Worm (Caenorhabditis elegans) whole organism, L2 larva: ENCODE data around the gene ints-6.

Experiments used
- C34F6.9 ChIP-seq: fragments of 150-350 bp; optimal IDR thresholded peaks from 2 replicates; lab custom pipeline; 2014; ENCODE audit warnings: missing biosample characterization, missing genetic modification characterization
- F13H6.1 ChIP-seq: sonication (generic microtip); optimal IDR thresholded peaks from 2 replicates; lab custom pipeline; 2016; ENCODE audit warnings: missing genetic modification characterization, missing compliant biosample characterization
- R02D3.7 ChIP-seq: fragments of 150-350 bp; optimal IDR thresholded peaks from 2 replicates; lab custom pipeline; 2014; ENCODE audit warnings: missing biosample characterization, missing genetic modification characterization
- Y55F3AM.14 ChIP-seq: fragments of 200-800 bp; sonication (Bioruptor generic); optimal IDR thresholded peaks from 2 replicates; lab custom pipeline; 2018; ENCODE audit warnings: mild to moderate bottlenecking, missing genetic modification characterization, missing compliant biosample characterization
- ZK546.5 ChIP-seq: sonication (generic microtip); optimal IDR thresholded peaks from 2 replicates; lab custom pipeline; 2017; ENCODE audit warnings: missing biosample characterization, missing genetic modification characterization
- alr-1 ChIP-seq: fragments of 150-350 bp; optimal IDR thresholded peaks from 2 replicates; lab custom pipeline; 2014; ENCODE audit warnings: missing biosample characterization, missing genetic modification characterization
- aly-2 ChIP-seq: fragments of 150-350 bp; optimal IDR thresholded peaks from 2 replicates; lab custom pipeline; 2014; ENCODE audit warnings: missing biosample characterization, missing genetic modification characterization
- ama-1 ChIP-seq: fragments of 150-350 bp; optimal IDR thresholded peaks from 2 replicates; lab custom pipeline; 2018; ENCODE audit warnings: inconsistent platforms
- blmp-1 ChIP-seq: sonication (generic microtip); optimal IDR thresholded peaks from 2 replicates; lab custom pipeline; 2017; ENCODE audit warnings: missing genetic modification characterization, mild to moderate bottlenecking, missing compliant biosample characterization, antibody characterized with exemption, moderate library complexity; ENCODE audit not compliant: insufficient read depth
- ceh-82 ChIP-seq: fragments of 150-350 bp; optimal IDR thresholded peaks from 2 replicates; lab custom pipeline; 2014; ENCODE audit warnings: missing biosample characterization, missing genetic modification characterization
- crh-2 ChIP-seq: sonication (generic microtip); optimal IDR thresholded peaks from 2 replicates; lab custom pipeline; 2017; ENCODE audit warnings: missing biosample characterization, missing genetic modification characterization
- egl-27 ChIP-seq: sonication (generic microtip); optimal IDR thresholded peaks from 3 replicates; lab custom pipeline; 2017; ENCODE audit warnings: missing biosample characterization, missing genetic modification reagents, missing genetic modification characterization
- elt-3 ChIP-seq: sonication (generic microtip); optimal IDR thresholded peaks from 2 replicates; lab custom pipeline; 2017; ENCODE audit warnings: missing biosample characterization, missing genetic modification characterization
- fos-1 ChIP-seq: fragments of 150-350 bp; optimal IDR thresholded peaks from 2 replicates; lab custom pipeline; 2014; ENCODE audit warnings: missing biosample characterization, missing genetic modification characterization
- gmeb-1 ChIP-seq: fragments of 150-350 bp; optimal IDR thresholded peaks from 2 replicates; lab custom pipeline; 2014; ENCODE audit warnings: missing biosample characterization, missing genetic modification characterization
- lin-11 ChIP-seq: fragments of 150-350 bp; sonication (generic microtip); optimal IDR thresholded peaks from 2 replicates; lab custom pipeline; 2014; ENCODE audit warnings: missing biosample characterization, missing genetic modification characterization, inconsistent platforms, mixed read lengths
- lin-39 ChIP-seq: fragments of 150-350 bp; optimal IDR thresholded peaks from 2 replicates; lab custom pipeline; 2014; ENCODE audit warnings: missing biosample characterization, missing genetic modification reagents, missing genetic modification characterization
- lsy-2 ChIP-seq, 2 experiments: fragments of 150-350 bp in 1 of 2; sonication (generic microtip) in 1 of 2; optimal IDR thresholded peaks; 2 replicates each; lab custom pipeline; 2014 to 2017; ENCODE audit warnings: missing biosample characterization in 2 of 2, missing genetic modification characterization in 2 of 2
- mbf-1 ChIP-seq: sonication (generic microtip); optimal IDR thresholded peaks from 2 replicates; lab custom pipeline; 2017; ENCODE audit warnings: missing biosample characterization, missing genetic modification characterization
- nhr-10 ChIP-seq: sonication (generic microtip); optimal IDR thresholded peaks from 2 replicates; lab custom pipeline; 2017; ENCODE audit warnings: missing biosample characterization, missing genetic modification characterization
- nhr-11 ChIP-seq: fragments of 150-350 bp; optimal IDR thresholded peaks from 2 replicates; lab custom pipeline; 2014; ENCODE audit warnings: missing biosample characterization, missing genetic modification characterization
- nhr-21 ChIP-seq: fragments of 150-350 bp; optimal IDR thresholded peaks from 2 replicates; lab custom pipeline; 2014; ENCODE audit warnings: missing biosample characterization, missing genetic modification characterization
- nhr-237 ChIP-seq: fragments of 150-350 bp; optimal IDR thresholded peaks from 2 replicates; lab custom pipeline; 2014; ENCODE audit warnings: missing biosample characterization, missing genetic modification characterization
- nhr-25 ChIP-seq: fragments of 150-350 bp; sonication (generic microtip); optimal IDR thresholded peaks from 3 replicates; lab custom pipeline; 2014; ENCODE audit warnings: missing biosample characterization, missing genetic modification characterization
- nhr-77 ChIP-seq: fragments of 150-350 bp; optimal IDR thresholded peaks from 2 replicates; lab custom pipeline; 2014; ENCODE audit warnings: missing biosample characterization, missing genetic modification characterization
- skn-1 ChIP-seq: sonication (generic microtip); optimal IDR thresholded peaks from 2 replicates; lab custom pipeline; 2017; ENCODE audit warnings: missing biosample characterization, missing genetic modification characterization
- sma-3 ChIP-seq: sonication (generic microtip); optimal IDR thresholded peaks from 2 replicates; lab custom pipeline; 2016; ENCODE audit warnings: missing genetic modification reagents, missing genetic modification characterization, missing compliant biosample characterization
- sma-9 ChIP-seq, 2 experiments: fragments of 150-350 bp in 1 of 2; sonication (generic microtip) in 1 of 2; optimal IDR thresholded peaks; 2 replicates each; lab custom pipeline; 2014 to 2016; ENCODE audit warnings: missing genetic modification characterization in 2 of 2, mild to moderate bottlenecking in 1 of 2, missing biosample characterization in 1 of 2, missing compliant biosample characterization in 1 of 2, missing genetic modification reagents in 1 of 2, moderate library complexity in 1 of 2
- unc-55 ChIP-seq: fragments of 150-350 bp; sonication (generic microtip); optimal IDR thresholded peaks from 3 replicates; lab custom pipeline; 2014; ENCODE audit warnings: missing biosample characterization, missing genetic modification reagents, missing genetic modification characterization
- unc-62 ChIP-seq: fragments of 150-350 bp; optimal IDR thresholded peaks from 2 replicates; lab custom pipeline; 2014; ENCODE audit warnings: missing biosample characterization, missing genetic modification reagents, missing genetic modification characterization
- zag-1 ChIP-seq: fragments of 150-350 bp; optimal IDR thresholded peaks from 2 replicates; lab custom pipeline; 2014; ENCODE audit warnings: missing biosample characterization, missing genetic modification characterization
- ztf-11 ChIP-seq: sonication (generic microtip); optimal IDR thresholded peaks from 2 replicates; lab custom pipeline; 2017; ENCODE audit warnings: missing biosample characterization, missing genetic modification characterization
- ztf-4 ChIP-seq: fragments of 150-350 bp; optimal IDR thresholded peaks from 2 replicates; lab custom pipeline; 2014; ENCODE audit warnings: missing biosample characterization, missing genetic modification characterization

Gene ints-6

ce11 chrIV:8673733-8674375 is 17.7 kb upstream of the ints-6 start:
- no peak for TF ChIP-seq Y55F3AM.14 (GFP tag; lab: Kevin White, UChicago)
- TF ChIP-seq zag-1 (tag; lab: Kevin White, UChicago), result no peak
- no peak for TF ChIP-seq egl-27 (tag; lab: Kevin White, UChicago)
- no peak for TF ChIP-seq lin-39 (tag; lab: Kevin White, UChicago)
- TF ChIP-seq nhr-25 (tag; lab: Kevin White, UChicago), result no peak
- no peak for TF ChIP-seq lin-11 (tag; lab: Kevin White, UChicago)
- no peak for TF ChIP-seq ztf-4 (tag; lab: Kevin White, UChicago)
- TF ChIP-seq ztf-11 (tag; lab: Kevin White, UChicago), result no peak
- no peak for TF ChIP-seq gmeb-1
- no peak for TF ChIP-seq lsy-2 (tag; optimal IDR thresholded peaks at IDR 0.05; lab: Kevin White, UChicago)
- TF ChIP-seq nhr-237 (tag; lab: Kevin White, UChicago), result no peak
- no peak for TF ChIP-seq nhr-11 (tag; lab: Kevin White, UChicago)
- TF ChIP-seq alr-1, result no peak
- TF ChIP-seq skn-1 (tag; lab: Kevin White, UChicago), result no peak
- TF ChIP-seq blmp-1, result no peak
- TF ChIP-seq sma-3, result no peak

- TF ChIP-seq nhr-10, result no peak
- TF ChIP-seq nhr-25 (tag; lab: Kevin White, UChicago), result no peak
- no peak for TF ChIP-seq ZK546.5 (tag; lab: Kevin White, UChicago)
- no peak for TF ChIP-seq C34F6.9 (tag; lab: Kevin White, UChicago)
- TF ChIP-seq fos-1 (tag; lab: Kevin White, UChicago), result no peak
- no peak for TF ChIP-seq unc-55
- TF ChIP-seq nhr-21 (tag; lab: Kevin White, UChicago), result no peak
- no peak for TF ChIP-seq zag-1 (tag; lab: Kevin White, UChicago)
- no peak for TF ChIP-seq mbf-1
These were observed 14.2 kb upstream of the ints-6 start, which contains the start of gene F08B4.8 for ce11 chrIV:8677303-8677702. Gene F08B4.8 (plus strand): TSS chrIV:8677603.

- TF ChIP-seq aly-2 (tag; lab: Kevin White, UChicago), result no peak
- no peak for TF ChIP-seq Y55F3AM.14 (GFP tag; lab: Kevin White, UChicago)
- no peak for TF ChIP-seq nhr-25 (tag; lab: Kevin White, UChicago)
- no peak for TF ChIP-seq sma-9 (GFP tag; optimal IDR thresholded peaks at IDR 0.05; lab: Kevin White, UChicago)
- TF ChIP-seq sma-9 (tag; optimal IDR thresholded peaks at IDR 0.05; lab: Kevin White, UChicago), result no peak
- TF ChIP-seq nhr-10, result no peak
- no peak for TF ChIP-seq zag-1 (tag; lab: Kevin White, UChicago)
- no peak for TF ChIP-seq sma-3
- TF ChIP-seq alr-1, result no peak
- TF ChIP-seq R02D3.7 (tag; lab: Kevin White, UChicago), result no peak
- TF ChIP-seq ama-1 (lab: Kevin White, UChicago), result no peak
- no peak for TF ChIP-seq elt-3
- TF ChIP-seq ZK546.5 (tag; lab: Kevin White, UChicago), result no peak
- no peak for TF ChIP-seq gmeb-1
- no peak for TF ChIP-seq nhr-77
These were observed 12.3 kb upstream of the ints-6 start, which contains the start of gene nlp-60 for ce11 chrIV:8679225-8679624. Gene nlp-60 (minus strand): TSS chrIV:8679325.

ce11 chrIV:8686510-8686909 is 5.0 kb upstream of the ints-6 start, which contains the start of gene pole-2:
Gene pole-2 (minus strand): TSS chrIV:8686610.
- TF ChIP-seq aly-2 (tag; lab: Kevin White, UChicago) (no peak), unc-62 (GFP tag; lab: Kevin White, UChicago) (no peak), ama-1 (lab: Kevin White, UChicago) (no peak), R02D3.7 (tag; lab: Kevin White, UChicago) (no peak), F13H6.1 (tag; lab: Kevin White, UChicago) (no peak), sma-9 (GFP tag; optimal IDR thresholded peaks at IDR 0.05; lab: Kevin White, UChicago) (no peak), sma-9 (tag; optimal IDR thresholded peaks at IDR 0.05; lab: Kevin White, UChicago) (no peak), ceh-82 (tag; lab: Kevin White, UChicago) (no peak), sma-3 (no peak), crh-2 (no peak), ZK546.5 (tag; lab: Kevin White, UChicago) (no peak), nhr-21 (tag; lab: Kevin White, UChicago) (no peak), lin-39 (tag; lab: Kevin White, UChicago) (no peak)
